Fruit fly (Drosophila melanogaster) whole organism, wandering third instar larva: ENCODE results near the gene CG15011.

Experiments
- Abd-B ChIP-seq: fragments of >200 bp; optimal IDR thresholded peaks from 2 replicates; lab custom pipeline; 2017; ENCODE audit warnings: missing biosample characterization, missing genetic modification characterization
- CG32264 ChIP-seq: fragments of 200-800 bp; sonication (Bioruptor generic); optimal IDR thresholded peaks from 2 replicates; lab custom pipeline; 2016; ENCODE audit warnings: missing biosample characterization, missing genetic modification characterization
- CG9705 ChIP-seq: fragments of 200-800 bp; sonication (Bioruptor generic); optimal IDR thresholded peaks from 2 replicates; lab custom pipeline; 2018; ENCODE audit warnings: missing biosample characterization, mild to moderate bottlenecking, missing genetic modification characterization
- CrebA ChIP-seq: fragments of 200-800 bp; sonication (Bioruptor generic); optimal IDR thresholded peaks from 2 replicates; lab custom pipeline; 2016; ENCODE audit warnings: missing biosample characterization, mild to moderate bottlenecking, missing genetic modification characterization, borderline replicate concordance
- Dfd ChIP-seq: fragments of >200 bp; optimal IDR thresholded peaks from 2 replicates; lab custom pipeline; 2017; ENCODE audit warnings: missing biosample characterization, missing genetic modification characterization
- Dif ChIP-seq: fragments of 200-275, 200-300 bp; sonication (Bioruptor generic); optimal IDR thresholded peaks from 2 replicates; lab custom pipeline; 2018; ENCODE audit warnings: missing biosample characterization, missing genetic modification characterization; ENCODE audit not compliant: partially characterized antibody
- GATAd ChIP-seq: sonication (Bioruptor generic); optimal IDR thresholded peaks from 2 replicates; lab custom pipeline; 2016; ENCODE audit warnings: missing biosample characterization, missing genetic modification characterization
- HLH106 ChIP-seq: fragments of 200-800 bp; optimal IDR thresholded peaks from 3 replicates; lab custom pipeline; 2019; ENCODE audit warnings: missing biosample characterization, mild to moderate bottlenecking, missing genetic modification characterization, moderate library complexity
- Hnf4 ChIP-seq: fragments of 200-800 bp; sonication (Bioruptor generic); optimal IDR thresholded peaks from 2 replicates; lab custom pipeline; 2016; ENCODE audit warnings: missing biosample characterization, mild to moderate bottlenecking, missing genetic modification characterization
- Hr78 ChIP-seq: fragments of >200 bp; optimal IDR thresholded peaks from 2 replicates; lab custom pipeline; 2017; ENCODE audit warnings: missing biosample characterization, missing genetic modification characterization
- Hr83 ChIP-seq: fragments of 200-300 bp; sonication (Bioruptor generic); optimal IDR thresholded peaks from 2 replicates; lab custom pipeline; 2016; ENCODE audit warnings: missing biosample characterization, mild to moderate bottlenecking, missing genetic modification characterization, moderate library complexity; ENCODE audit not compliant: poor library complexity, severe bottlenecking
- Jra ChIP-seq: sonication (Bioruptor generic); optimal IDR thresholded peaks from 2 replicates; lab custom pipeline; 2016; ENCODE audit warnings: missing biosample characterization, missing genetic modification characterization
- Mio ChIP-seq: sonication (Bioruptor generic); optimal IDR thresholded peaks from 2 replicates; lab custom pipeline; 2016; ENCODE audit warnings: missing biosample characterization, missing genetic modification characterization
- N ChIP-seq: fragments of >200 bp; optimal IDR thresholded peaks from 2 replicates; lab custom pipeline; 2018; ENCODE audit warnings: missing biosample characterization, missing external identifiers, missing genetic modification characterization
- OdsH ChIP-seq: fragments of 200-800 bp; sonication (Bioruptor generic); optimal IDR thresholded peaks from 2 replicates; lab custom pipeline; 2016; ENCODE audit warnings: missing biosample characterization, mild to moderate bottlenecking, missing genetic modification characterization
- Rel ChIP-seq, 2 experiments: fragments of 200-800 bp; sonication (Bioruptor generic) in 1 of 2; optimal IDR thresholded peaks; 2 replicates in 1 of 2; 3 replicates in 1 of 2; lab custom pipeline; 2016 to 2019; ENCODE audit warnings: mild to moderate bottlenecking in 2 of 2, missing biosample characterization in 2 of 2, missing genetic modification characterization in 2 of 2, moderate library complexity in 1 of 2
- Sp1 ChIP-seq: fragments of 200-800 bp; sonication (Bioruptor generic); optimal IDR thresholded peaks from 3 replicates; lab custom pipeline; 2019; ENCODE audit warnings: missing biosample characterization, mild to moderate bottlenecking, missing genetic modification characterization, moderate library complexity
- Vsx2 ChIP-seq: fragments of 200-300, 225-300 bp; sonication (Bioruptor generic); optimal IDR thresholded peaks from 2 replicates; lab custom pipeline; 2018; ENCODE audit warnings: missing biosample characterization, missing genetic modification characterization; ENCODE audit not compliant: partially characterized antibody
- br ChIP-seq: fragments of 200-800 bp; sonication (Bioruptor generic); optimal IDR thresholded peaks from 2 replicates; lab custom pipeline; 2016; ENCODE audit warnings: missing biosample characterization, missing genetic modification characterization
- brk ChIP-seq: fragments of 200-800 bp; sonication (Bioruptor generic); optimal IDR thresholded peaks from 2 replicates; lab custom pipeline; 2016; ENCODE audit warnings: missing biosample characterization, mild to moderate bottlenecking, missing genetic modification characterization
- dl ChIP-seq, 2 experiments: fragments of 175-275, 200-275 bp in 1 of 2; fragments of 200-275 bp in 1 of 2; sonication (Bioruptor generic); optimal IDR thresholded peaks; lab custom pipeline; 2018; ENCODE audit warnings: mild to moderate bottlenecking in 2 of 2, missing biosample characterization in 2 of 2, missing genetic modification characterization in 2 of 2, moderate library complexity in 2 of 2; ENCODE audit not compliant: partially characterized antibody in 2 of 2, insufficient read depth in 1 of 2
- dmrt93B ChIP-seq: fragments of 200-800 bp; sonication (Bioruptor generic); optimal IDR thresholded peaks from 2 replicates; lab custom pipeline; 2018; ENCODE audit warnings: missing biosample characterization, mild to moderate bottlenecking, missing genetic modification characterization
- dsf ChIP-seq: sonication (Bioruptor generic); optimal IDR thresholded peaks from 2 replicates; lab custom pipeline; 2016; ENCODE audit warnings: missing biosample characterization, missing genetic modification characterization, borderline replicate concordance
- ey ChIP-seq: fragments of 200-800 bp; sonication (Bioruptor generic); optimal IDR thresholded peaks from 2 replicates; lab custom pipeline; 2016; ENCODE audit warnings: missing biosample characterization, missing genetic modification characterization
- foxo ChIP-seq, 2 experiments: fragments of 200-800 bp; sonication (Bioruptor generic); optimal IDR thresholded peaks; 2 replicates in 1 of 2; 3 replicates in 1 of 2; lab custom pipeline; 2016 to 2017; ENCODE audit warnings: missing biosample characterization in 2 of 2, missing genetic modification characterization in 2 of 2
- fru ChIP-seq: fragments of 200-800 bp; sonication (Bioruptor generic); optimal IDR thresholded peaks from 3 replicates; lab custom pipeline; 2016; ENCODE audit warnings: missing biosample characterization, mild to moderate bottlenecking, missing genetic modification characterization
- h ChIP-seq: fragments of 200-800 bp; sonication (Bioruptor generic); optimal IDR thresholded peaks from 3 replicates; lab custom pipeline; 2016; ENCODE audit warnings: missing biosample characterization, mild to moderate bottlenecking, missing genetic modification characterization
- jim ChIP-seq: fragments of 175-275, 200-325 bp; sonication (Bioruptor generic); optimal IDR thresholded peaks from 2 replicates; lab custom pipeline; 2016; ENCODE audit warnings: missing biosample characterization, mild to moderate bottlenecking, missing genetic modification characterization
- lola ChIP-seq: fragments of >200 bp; optimal IDR thresholded peaks from 2 replicates; lab custom pipeline; 2017; ENCODE audit warnings: missing biosample characterization, missing genetic modification characterization
- pan ChIP-seq: fragments of >200 bp; optimal IDR thresholded peaks from 2 replicates; lab custom pipeline; 2017
- psq ChIP-seq: fragments of 200-800 bp; sonication (Bioruptor generic); optimal IDR thresholded peaks from 3 replicates; lab custom pipeline; 2017; ENCODE audit warnings: missing biosample characterization, mild to moderate bottlenecking, missing genetic modification characterization, moderate library complexity
- rgr ChIP-seq: fragments of 200-800 bp; sonication (Bioruptor generic); optimal IDR thresholded peaks from 3 replicates; lab custom pipeline; 2016; ENCODE audit warnings: missing biosample characterization, mild to moderate bottlenecking, missing genetic modification characterization
- sage ChIP-seq: fragments of 200-800 bp; sonication (Bioruptor generic); optimal IDR thresholded peaks from 2 replicates; lab custom pipeline; 2016; ENCODE audit warnings: missing biosample characterization, mild to moderate bottlenecking, missing genetic modification characterization
- sv ChIP-seq: fragments of 200-800 bp; sonication (Bioruptor generic); optimal IDR thresholded peaks from 3 replicates; lab custom pipeline; 2016; ENCODE audit warnings: missing biosample characterization, missing genetic modification characterization
- tai ChIP-seq: sonication (Bioruptor generic); optimal IDR thresholded peaks from 2 replicates; lab custom pipeline; 2016; ENCODE audit warnings: missing biosample characterization, missing genetic modification characterization
- usp ChIP-seq: fragments of >200 bp; optimal IDR thresholded peaks from 2 replicates; lab custom pipeline; 2017; ENCODE audit warnings: missing biosample characterization, missing genetic modification characterization
- woc ChIP-seq: sonication (Bioruptor generic); optimal IDR thresholded peaks from 2 replicates; lab custom pipeline; 2016; ENCODE audit warnings: missing biosample characterization, mild to moderate bottlenecking, missing genetic modification characterization

CG15011 gene

dm6 chr3L:4259102-4259558, at the start of gene CG15011, which contains the start of gene CG1309:
TSS of gene CG15011 (minus strand) at chr3L:4259152.
TSS of gene CG1309 (plus strand) at chr3L:4259430.
- TF ChIP-seq HLH106 (tag; lab: Kevin White, UChicago) (peak; percentile 89), tai (GFP tag; lab: Kevin White, UChicago) (no peak), Dfd (no peak), N (GFP tag; lab: Kevin White, UChicago) (no peak), Hr83 (GFP tag; lab: Kevin White, UChicago) (peak; percentile 47), rgr (GFP tag; lab: Kevin White, UChicago) (peak; percentile 88), Rel (GFP tag; optimal IDR thresholded peaks at IDR 0.05; lab: Kevin White, UChicago) (no peak), Rel (tag; optimal IDR thresholded peaks at IDR 0.05; lab: Kevin White, UChicago) (peak; percentile 72), sv (GFP tag; lab: Kevin White, UChicago) (peak; percentile 74), Hnf4 (GFP tag; lab: Kevin White, UChicago) (peak; percentile 85), pan (no peak), foxo (GFP tag; optimal IDR thresholded peaks at IDR 0.05; lab: Kevin White, UChicago) (peak in 1 of 2 experiments; percentile 87), Vsx2 (no peak), Jra (GFP tag; lab: Kevin White, UChicago) (peak; percentile 86), dsf (GFP tag; lab: Kevin White, UChicago) (peak; percentile 51), h (peak; percentile 90), woc (peak; percentile 94), OdsH (GFP tag; lab: Kevin White, UChicago) (peak; percentile 82), Mio (GFP tag; lab: Kevin White, UChicago) (no peak), dl (GFP tag; optimal IDR thresholded peaks at IDR 0.05; lab: Kevin White, UChicago; ENCODE audit: insufficient read depth in 1 of 2, partially characterized antibody in 2 of 2) (no peak), Hr78 (GFP tag; lab: Kevin White, UChicago) (no peak), psq (GFP tag; lab: Kevin White, UChicago) (peak; percentile 72), jim (GFP tag; lab: Kevin White, UChicago) (no peak), fru (GFP tag; lab: Kevin White, UChicago) (peak; percentile 86), GATAd (GFP tag; lab: Kevin White, UChicago) (peak; percentile 88), ey (GFP tag; lab: Kevin White, UChicago) (peak; percentile 86), Dif (GFP tag; lab: Kevin White, UChicago) (no peak), CG32264 (GFP tag; lab: Kevin White, UChicago) (peak; percentile 19), br (GFP tag; lab: Kevin White, UChicago) (peak; percentile 83), lola (GFP tag; lab: Kevin White, UChicago) (no peak), Abd-B (no peak), CG9705 (GFP tag; lab: Kevin White, UChicago) (peak; percentile 83), Sp1 (peak; percentile 86), dmrt93B (GFP tag; lab: Kevin White, UChicago) (peak; percentile 48), sage (no peak), CrebA (no peak)

dm6 chr3L:4307691-4308383, 48.9 kb upstream of the CG15011 start, which contains the start of gene dyl:
TSS of gene dyl (minus strand) at chr3L:4307718.
- TF ChIP-seq Hr83 (GFP tag; lab: Kevin White, UChicago) = no peak
- no peak for TF ChIP-seq HLH106 (tag; lab: Kevin White, UChicago)
- no peak for TF ChIP-seq sage
- TF ChIP-seq pan = no peak
- TF ChIP-seq CG32264 (GFP tag; lab: Kevin White, UChicago) = no peak
- no peak for TF ChIP-seq rgr (GFP tag; lab: Kevin White, UChicago)
- TF ChIP-seq lola (GFP tag; lab: Kevin White, UChicago) = no peak
- no peak for TF ChIP-seq Rel (GFP tag; optimal IDR thresholded peaks at IDR 0.05; lab: Kevin White, UChicago)
- no peak for TF ChIP-seq Rel (tag; optimal IDR thresholded peaks at IDR 0.05; lab: Kevin White, UChicago)
- TF ChIP-seq sv (GFP tag; lab: Kevin White, UChicago) = no peak
- TF ChIP-seq woc = no peak
- TF ChIP-seq ey (GFP tag; lab: Kevin White, UChicago) = no peak
- TF ChIP-seq dmrt93B (GFP tag; lab: Kevin White, UChicago) = no peak
- TF ChIP-seq tai (GFP tag; lab: Kevin White, UChicago) = no peak
- no peak for TF ChIP-seq brk
- TF ChIP-seq usp (GFP tag; lab: Kevin White, UChicago) = no peak
- no peak for TF ChIP-seq psq (GFP tag; lab: Kevin White, UChicago)
- TF ChIP-seq CG9705 (GFP tag; lab: Kevin White, UChicago) = no peak
